Worm (Caenorhabditis elegans): ENCODE data around the gene F07C3.2.

- no peak for TF ChIP-seq nhr-77 (tag; optimal IDR thresholded peaks at IDR 0.05)
- no peak for TF ChIP-seq ama-1 (optimal IDR thresholded peaks at IDR 0.05)
- no peak for TF ChIP-seq mdl-1 (tag; optimal IDR thresholded peaks at IDR 0.05)
- no peak for TF ChIP-seq nhr-12 (tag; optimal IDR thresholded peaks at IDR 0.05)
- no peak for TF ChIP-seq nhr-237 (tag; optimal IDR thresholded peaks at IDR 0.05)
Measured at ce11 chrV:9202710-9203109, 23.2 kb upstream of the F07C3.2 start, which contains the start of gene asp-2.

Data from whole organism, L3 larva.